Fruit fly (Drosophila melanogaster) whole organism, embryonic: ENCODE measurements around the gene CG15408.

Experiments used
- BEAF-32 ChIP-seq: fragments of 200-800 bp; sonication (Bioruptor generic); optimal IDR thresholded peaks from 3 replicates; lab custom pipeline; 2017; ENCODE audit warnings: missing biosample characterization, missing genetic modification characterization, mild to moderate bottlenecking, moderate library complexity, missing genetic modification reagents
- Bdp1 ChIP-seq: fragments of 200-800 bp; sonication (Bioruptor generic); optimal IDR thresholded peaks from 3 replicates; lab custom pipeline; 2016; ENCODE audit warnings: missing biosample characterization, missing genetic modification characterization
- CG10565 ChIP-seq: fragments of 200-800 bp; sonication (Bioruptor generic); optimal IDR thresholded peaks from 3 replicates; lab custom pipeline; 2016; ENCODE audit warnings: missing biosample characterization, mild to moderate bottlenecking, missing genetic modification characterization
- CG11398 ChIP-seq: fragments of 200-800 bp; sonication (Bioruptor generic); optimal IDR thresholded peaks from 2 replicates; lab custom pipeline; 2016; ENCODE audit warnings: missing biosample characterization, missing genetic modification characterization
- CG15514 ChIP-seq: fragments of 200-800 bp; sonication (Bioruptor generic); optimal IDR thresholded peaks from 3 replicates; lab custom pipeline; 2017; ENCODE audit warnings: missing biosample characterization, missing genetic modification characterization, mild to moderate bottlenecking, moderate library complexity, missing genetic modification reagents
- CG16813 ChIP-seq: fragments of 200-800 bp; sonication (Bioruptor generic); IDR thresholded peaks from 3 replicates; pipeline ENCODE4 v1.3.6; 2022; ENCODE audit warnings: missing biosample characterization, missing genetic modification characterization; ENCODE audit not compliant: partially characterized antibody
- CG2202 ChIP-seq: fragments of 200-800 bp; sonication (Bioruptor generic); optimal IDR thresholded peaks from 2 replicates; lab custom pipeline; 2018; ENCODE audit warnings: missing biosample characterization, mild to moderate bottlenecking, missing genetic modification characterization
- CG2712 ChIP-seq: fragments of 200-800 bp; optimal IDR thresholded peaks from 3 replicates; lab custom pipeline; 2019; ENCODE audit warnings: missing biosample characterization, mild to moderate bottlenecking, missing genetic modification characterization, moderate library complexity
- CG31388 ChIP-seq: fragments of 200-800 bp; sonication (Bioruptor generic); optimal IDR thresholded peaks from 2 replicates; lab custom pipeline; 2016; ENCODE audit warnings: missing biosample characterization, missing genetic modification characterization
- CG32767 ChIP-seq: fragments of 200-800 bp; sonication (Bioruptor generic); IDR thresholded peaks from 2 replicates; pipeline ENCODE4 v1.3.6; 2022; ENCODE audit warnings: missing biosample characterization, missing genetic modification characterization
- CG3726 ChIP-seq: fragments of 200-800 bp; sonication (Bioruptor generic); IDR thresholded peaks from 3 replicates; pipeline ENCODE4, ENCODE4 v1.3.6; 2022; ENCODE audit warnings: missing biosample characterization, missing genetic modification characterization
- CG4282 ChIP-seq: fragments of 200-800 bp; sonication (Bioruptor generic); optimal IDR thresholded peaks from 2 replicates; lab custom pipeline; 2016; ENCODE audit warnings: missing biosample characterization, missing genetic modification characterization
- CG4424 ChIP-seq: fragments of 200-800 bp; sonication (Bioruptor generic); optimal IDR thresholded peaks from 3 replicates; lab custom pipeline; 2016; ENCODE audit warnings: missing biosample characterization, missing genetic modification characterization
- CG5180 ChIP-seq: fragments of 200-800 bp; sonication (Bioruptor generic); optimal IDR thresholded peaks from 3 replicates; lab custom pipeline; 2017; ENCODE audit warnings: missing biosample characterization, missing genetic modification characterization, mild to moderate bottlenecking, moderate library complexity, missing genetic modification reagents
- CG6254 ChIP-seq: fragments of 200-800 bp; sonication (Bioruptor generic); optimal IDR thresholded peaks from 3 replicates; lab custom pipeline; 2017; ENCODE audit warnings: mild to moderate bottlenecking, missing biosample characterization, missing genetic modification reagents, missing genetic modification characterization
- CG6689 ChIP-seq: fragments of 200-800 bp; sonication (Bioruptor generic); IDR thresholded peaks from 2 replicates; pipeline ENCODE4 v1.3.6; 2022; ENCODE audit warnings: missing biosample characterization, missing genetic modification characterization
- CG6791 ChIP-seq: fragments of 200-800 bp; sonication (Bioruptor generic); IDR thresholded peaks from 3 replicates; pipeline ENCODE4 v1.3.6; 2022; ENCODE audit warnings: missing biosample characterization, missing genetic modification characterization; ENCODE audit not compliant: partially characterized antibody
- CG7556 ChIP-seq: fragments of 200-800 bp; sonication (Bioruptor generic); optimal IDR thresholded peaks from 2 replicates; lab custom pipeline; 2017; ENCODE audit warnings: missing biosample characterization, mild to moderate bottlenecking, missing genetic modification characterization
- CG7745 ChIP-seq: fragments of 200-800 bp; sonication (Bioruptor generic); optimal IDR thresholded peaks from 2 replicates; lab custom pipeline; 2018; ENCODE audit warnings: missing biosample characterization, mild to moderate bottlenecking, missing genetic modification characterization, moderate library complexity
- CG7786 ChIP-seq: fragments of 200-800 bp; sonication (Bioruptor generic); optimal IDR thresholded peaks from 2 replicates; lab custom pipeline; 2016; ENCODE audit warnings: missing biosample characterization, missing genetic modification characterization
- CG7928 ChIP-seq: fragments of 200-800 bp; sonication (Bioruptor generic); optimal IDR thresholded peaks from 2 replicates; lab custom pipeline; 2017; ENCODE audit warnings: missing biosample characterization, mild to moderate bottlenecking, missing genetic modification characterization
- CG8359 ChIP-seq: fragments of 200-800 bp; sonication (Bioruptor generic); optimal IDR thresholded peaks from 2 replicates; lab custom pipeline; 2017; ENCODE audit warnings: missing biosample characterization, mild to moderate bottlenecking, missing genetic modification characterization, borderline replicate concordance
- CG8944 ChIP-seq: fragments of 200-800 bp; sonication (Bioruptor generic); optimal IDR thresholded peaks from 3 replicates; lab custom pipeline; 2016; ENCODE audit warnings: missing biosample characterization, missing genetic modification characterization
- CG9215 ChIP-seq: fragments of 200-800 bp; sonication (Bioruptor generic); IDR thresholded peaks from 2 replicates; pipeline ENCODE4 v1.3.6; 2022; ENCODE audit warnings: missing biosample characterization, missing genetic modification characterization
- Chrac-16 ChIP-seq: fragments of 200-800 bp; sonication (Bioruptor generic); optimal IDR thresholded peaks from 3 replicates; lab custom pipeline; 2016; ENCODE audit warnings: missing biosample characterization, missing genetic modification characterization
- Fer2 ChIP-seq: fragments of 200-800 bp; sonication (Bioruptor generic); optimal IDR thresholded peaks from 2 replicates; lab custom pipeline; 2018; ENCODE audit warnings: missing biosample characterization, mild to moderate bottlenecking, missing genetic modification characterization, moderate library complexity
- Fer3 ChIP-seq: fragments of 200-800 bp; sonication (Bioruptor generic); optimal IDR thresholded peaks from 2 replicates; lab custom pipeline; 2018; ENCODE audit warnings: missing biosample characterization, mild to moderate bottlenecking, missing genetic modification characterization, moderate library complexity
- Gug ChIP-seq: fragments of 200-800 bp; sonication (Bioruptor generic); IDR thresholded peaks from 4 replicates; pipeline ENCODE4 v1.3.6; 2022; ENCODE audit warnings: missing biosample characterization, missing genetic modification characterization
- Hr78 ChIP-seq, 2 experiments: fragments of 200-800 bp in 1 of 2; fragments of >200 bp in 1 of 2; sonication (Bioruptor generic) in 1 of 2; optimal IDR thresholded peaks; 2 replicates each; lab custom pipeline; 2017 to 2019; ENCODE audit warnings: missing biosample characterization in 2 of 2, missing genetic modification characterization in 2 of 2, mild to moderate bottlenecking in 1 of 2, moderate library complexity in 1 of 2
- Jarid2 ChIP-seq: fragments of 200-800 bp; sonication (Bioruptor generic); optimal IDR thresholded peaks from 3 replicates; lab custom pipeline; 2017; ENCODE audit warnings: mild to moderate bottlenecking, missing biosample characterization, missing genetic modification reagents, missing genetic modification characterization
- Mes4 ChIP-seq: fragments of 200-800 bp; sonication (Bioruptor generic); optimal IDR thresholded peaks from 2 replicates; lab custom pipeline; 2016; ENCODE audit warnings: missing biosample characterization, missing genetic modification characterization
- TFAM ChIP-seq: fragments of 200-800 bp; sonication (Bioruptor generic); optimal IDR thresholded peaks from 2 replicates; lab custom pipeline; 2017; ENCODE audit warnings: missing biosample characterization, missing genetic modification characterization, inconsistent platforms
- Xbp1 ChIP-seq: fragments of 200-800 bp; sonication (Bioruptor generic); optimal IDR thresholded peaks from 3 replicates; lab custom pipeline; 2016; ENCODE audit warnings: missing biosample characterization, mild to moderate bottlenecking, missing genetic modification characterization
- abd-A ChIP-seq: fragments of 200-800 bp; sonication (Bioruptor generic); optimal IDR thresholded peaks from 3 replicates; lab custom pipeline; 2019; ENCODE audit warnings: missing biosample characterization, mild to moderate bottlenecking, missing genetic modification characterization, moderate library complexity
- ac ChIP-seq: fragments of 200-800 bp; sonication (Bioruptor generic); optimal IDR thresholded peaks from 3 replicates; lab custom pipeline; 2017; ENCODE audit warnings: missing biosample characterization, mild to moderate bottlenecking, missing genetic modification characterization
- bcd ChIP-seq: fragments of 200-800 bp; sonication (Bioruptor generic); optimal IDR thresholded peaks from 2 replicates; lab custom pipeline; 2017; ENCODE audit warnings: missing biosample characterization, mild to moderate bottlenecking, missing genetic modification characterization
- cas ChIP-seq: fragments of 200-800 bp; sonication (Bioruptor generic); IDR thresholded peaks from 2 replicates; pipeline ENCODE4 v1.3.6; 2022; ENCODE audit warnings: missing biosample characterization, missing genetic modification characterization
- chif ChIP-seq, 2 experiments: fragments of 200-800 bp; sonication (Bioruptor generic); optimal IDR thresholded peaks; 3 replicates each; lab custom pipeline; 2016; ENCODE audit warnings: missing biosample characterization in 2 of 2, missing genetic modification characterization in 2 of 2
- dan ChIP-seq: fragments of 200-800 bp; sonication (Bioruptor generic); IDR thresholded peaks from 2 replicates; pipeline ENCODE4 v1.3.6; 2022; ENCODE audit warnings: missing biosample characterization, missing genetic modification characterization
- dmrt11E ChIP-seq: fragments of 200-800 bp; sonication (Bioruptor generic); optimal IDR thresholded peaks from 3 replicates; lab custom pipeline; 2018; ENCODE audit warnings: missing biosample characterization, mild to moderate bottlenecking, missing genetic modification characterization, moderate library complexity
- eyg ChIP-seq: fragments of 200-800 bp; sonication (Bioruptor generic); optimal IDR thresholded peaks from 3 replicates; lab custom pipeline; 2016; ENCODE audit warnings: missing biosample characterization, missing genetic modification characterization
- gce ChIP-seq: fragments of 200-800 bp; sonication (Bioruptor generic); IDR thresholded peaks from 3 replicates; pipeline ENCODE4 v1.3.6; 2022; ENCODE audit warnings: missing biosample characterization, missing genetic modification characterization
- mirr ChIP-seq: fragments of 200-800 bp; sonication (Bioruptor generic); optimal IDR thresholded peaks from 3 replicates; lab custom pipeline; 2018; ENCODE audit warnings: missing biosample characterization, mild to moderate bottlenecking, missing genetic modification characterization
- nerfin-1 ChIP-seq: fragments of 200-800 bp; sonication (Bioruptor generic); optimal IDR thresholded peaks from 3 replicates; lab custom pipeline; 2019; ENCODE audit warnings: missing biosample characterization, mild to moderate bottlenecking, missing genetic modification characterization, moderate library complexity
- nmo ChIP-seq: fragments of 200-800 bp; sonication (Bioruptor generic); optimal IDR thresholded peaks from 2 replicates; lab custom pipeline; 2018; ENCODE audit warnings: missing biosample characterization, mild to moderate bottlenecking, missing genetic modification characterization, moderate library complexity
- org-1 ChIP-seq: fragments of 200-800 bp; sonication (Bioruptor generic); optimal IDR thresholded peaks from 2 replicates; lab custom pipeline; 2017; ENCODE audit warnings: missing biosample characterization, missing genetic modification characterization
- pb ChIP-seq: fragments of 200-800 bp; sonication (Bioruptor generic); optimal IDR thresholded peaks from 3 replicates; lab custom pipeline; 2016; ENCODE audit warnings: missing biosample characterization, missing genetic modification characterization
- slou ChIP-seq: fragments of 200-800 bp; sonication (Bioruptor generic); optimal IDR thresholded peaks from 3 replicates; lab custom pipeline; 2016; ENCODE audit warnings: missing biosample characterization, missing genetic modification characterization
- tup ChIP-seq: fragments of 200-800 bp; sonication (Bioruptor generic); optimal IDR thresholded peaks from 2 replicates; lab custom pipeline; 2016; ENCODE audit warnings: missing biosample characterization, mild to moderate bottlenecking, missing genetic modification characterization, moderate library complexity
- wdn ChIP-seq: fragments of 200-800 bp; sonication (Bioruptor generic); IDR thresholded peaks from 2 replicates; pipeline ENCODE4 v1.3.6; 2022; ENCODE audit warnings: missing biosample characterization, missing genetic modification characterization

The CG15408 gene

dm6 chr2L:3376684-3377086 is 44.1 kb downstream of the CG15408 start, which contains the start of the genes CG9662 and Ptpa (continued):
- no peak for TF ChIP-seq TFAM (GFP tag; lab: Kevin White, UChicago)
- TF ChIP-seq CG4282 = peak; percentile 62
- TF ChIP-seq tup = peak; percentile 37
- TF ChIP-seq CG2712 (tag; lab: Kevin White, UChicago) = peak; percentile 87
- peak; percentile 68 for TF ChIP-seq CG15514 (GFP tag; lab: Kevin White, UChicago)
- TF ChIP-seq Fer3 (tag; lab: Kevin White, UChicago) = peak; percentile 65
- peak; percentile 67; the same call in 2 of the 3 replicates for TF ChIP-seq CG3726 (GFP tag; lab: Robert Waterston, UW)
- TF ChIP-seq CG10565 (GFP tag; lab: Kevin White, UChicago) = no peak
- TF ChIP-seq CG11398 = peak; percentile 60
- peak; percentile 41 for TF ChIP-seq CG31388
- no peak for TF ChIP-seq mirr (GFP tag; lab: Kevin White, UChicago)
- TF ChIP-seq CG2202 (tag; lab: Kevin White, UChicago) = peak; percentile 32
- peak; percentile 8 for TF ChIP-seq org-1 (GFP tag; lab: Kevin White, UChicago)
- TF ChIP-seq ac = no peak
- TF ChIP-seq slou (GFP tag; lab: Kevin White, UChicago) = peak; percentile 75
- peak; percentile 89 for TF ChIP-seq Gug
- TF ChIP-seq CG7745 (tag; lab: Kevin White, UChicago) = no peak
- peak; percentile 47; the same call in 1 of the 2 replicates for TF ChIP-seq cas
- peak; percentile 75 for TF ChIP-seq eyg (GFP tag; lab: Kevin White, UChicago)
- TF ChIP-seq CG6689 (GFP tag; lab: Robert Waterston, UW) = peak; percentile 73
- TF ChIP-seq Fer2 (tag; lab: Kevin White, UChicago) = peak; percentile 69
- peak; percentile 93 for TF ChIP-seq nmo (GFP tag; lab: Kevin White, UChicago)
- TF ChIP-seq nerfin-1 = no peak
- peak; percentile 92 for TF ChIP-seq Xbp1
- TF ChIP-seq CG16813 (GFP tag; lab: Robert Waterston, UW) = peak; percentile 97
- TF ChIP-seq abd-A (tag; lab: Kevin White, UChicago) = no peak
- TF ChIP-seq CG8944 (GFP tag; lab: Kevin White, UChicago) = peak; percentile 78
- no peak for TF ChIP-seq Hr78 (GFP tag; optimal IDR thresholded peaks at IDR 0.05; lab: Kevin White, UChicago)
- TF ChIP-seq Chrac-16 (GFP tag; lab: Kevin White, UChicago) = peak; percentile 86
- TF ChIP-seq CG7786 (GFP tag; lab: Kevin White, UChicago) = peak; percentile 82
- peak; percentile 17 for TF ChIP-seq Jarid2
- TF ChIP-seq CG4424 (GFP tag; lab: Kevin White, UChicago) = peak; percentile 81
- peak; percentile 54 to 86 for TF ChIP-seq chif (GFP tag; optimal IDR thresholded peaks at IDR 0.05; lab: Kevin White, UChicago)
- no peak for TF ChIP-seq CG6254 (GFP tag; lab: Kevin White, UChicago)
- peak; percentile 13 for TF ChIP-seq CG8359 (GFP tag; lab: Kevin White, UChicago)
- TF ChIP-seq CG5180 (GFP tag; lab: Kevin White, UChicago) = no peak
- TF ChIP-seq CG7556 (GFP tag; lab: Kevin White, UChicago) = peak; percentile 43
- TF ChIP-seq CG6791 = peak; percentile 75; the same call in 2 of the 3 replicates
- TF ChIP-seq CG7928 (GFP tag; lab: Kevin White, UChicago) = peak; percentile 57
- no peak for TF ChIP-seq gce
- TF ChIP-seq dmrt11E (tag; lab: Kevin White, UChicago) = peak; percentile 78
- TF ChIP-seq pb (GFP tag; lab: Kevin White, UChicago) = peak; percentile 39
- TF ChIP-seq CG9215 (GFP tag; lab: Robert Waterston, UW) = peak; percentile 89
- peak; percentile 67 for TF ChIP-seq Bdp1 (GFP tag; lab: Kevin White, UChicago)
- TF ChIP-seq CG32767 (GFP tag; lab: Robert Waterston, UW) = peak; percentile 70; the same call in 1 of the 2 replicates
- peak; percentile 97 for TF ChIP-seq BEAF-32 (GFP tag; lab: Kevin White, UChicago)
- peak; percentile 69 for TF ChIP-seq Mes4 (GFP tag; lab: Kevin White, UChicago)
- peak; percentile 78 for TF ChIP-seq bcd (GFP tag; lab: Kevin White, UChicago)
- peak; percentile 79 for TF ChIP-seq wdn (GFP tag; lab: Robert Waterston, UW)
- TF ChIP-seq dan = peak; percentile 72
